Worm (Caenorhabditis elegans): ENCODE measurements around the gene srw-71.

srw-71 gene

ce11 chrV:7431016-7431415 is at the start of gene srw-71:
TSS of gene srw-71 (minus strand) at chrV:7431116.
- no peak for TF ChIP-seq ztf-23 (GFP tag; IDR thresholded peaks at IDR 0.05)
- no peak for TF ChIP-seq T22C8.4 (GFP tag; IDR thresholded peaks at IDR 0.05)
- TF ChIP-seq flt-1 (GFP tag; IDR thresholded peaks at IDR 0.05): no peak
- no peak for TF ChIP-seq tab-1 (GFP tag; IDR thresholded peaks at IDR 0.05)
- TF ChIP-seq ztf-29 (GFP tag; IDR thresholded peaks at IDR 0.05): no peak
- TF ChIP-seq med-1 (GFP tag; optimal IDR thresholded peaks at IDR 0.05; ENCODE audit: insufficient read depth): no peak
- TF ChIP-seq ref-1 (GFP tag; conservative IDR thresholded peaks at IDR 0.05): no peak
- no peak for TF ChIP-seq klf-2 (GFP tag; conservative IDR thresholded peaks at IDR 0.05)
- no peak for TF ChIP-seq cog-1 (tag; optimal IDR thresholded peaks at IDR 0.05)

- no peak for TF ChIP-seq med-1 (GFP tag; optimal IDR thresholded peaks at IDR 0.05; ENCODE audit: insufficient read depth)
Observed at ce11 chrV:7478404-7478803, 47.5 kb upstream of the srw-71 start, which contains the start of gene str-190. TSS of gene str-190 (minus strand) at chrV:7478504.

- TF ChIP-seq tab-1 (GFP tag; IDR thresholded peaks at IDR 0.05): no peak
- TF ChIP-seq ref-1 (GFP tag; conservative IDR thresholded peaks at IDR 0.05): no peak
- TF ChIP-seq cog-1 (tag; optimal IDR thresholded peaks at IDR 0.05): no peak
- TF ChIP-seq med-1 (GFP tag; optimal IDR thresholded peaks at IDR 0.05; ENCODE audit: insufficient read depth): no peak
- no peak for TF ChIP-seq ztf-23 (GFP tag; IDR thresholded peaks at IDR 0.05)
- no peak for TF ChIP-seq flt-1 (GFP tag; IDR thresholded peaks at IDR 0.05)
- TF ChIP-seq klf-2 (GFP tag; conservative IDR thresholded peaks at IDR 0.05): no peak
- TF ChIP-seq T22C8.4 (GFP tag; IDR thresholded peaks at IDR 0.05): no peak
- TF ChIP-seq ztf-29 (GFP tag; IDR thresholded peaks at IDR 0.05): no peak
Observed at ce11 chrV:7476766-7477165, 45.9 kb upstream of the srw-71 start, which contains the start of gene srh-125. TSS of gene srh-125 (minus strand) at chrV:7476866.

ce11 chrV:7472815-7473214 is 41.9 kb upstream of the srw-71 start, which contains the start of gene str-28:
TSS of gene str-28 (minus strand) at chrV:7472915.
- no peak for TF ChIP-seq T22C8.4 (GFP tag; IDR thresholded peaks at IDR 0.05)
- TF ChIP-seq flt-1 (GFP tag; IDR thresholded peaks at IDR 0.05): no peak
- no peak for TF ChIP-seq cog-1 (tag; optimal IDR thresholded peaks at IDR 0.05)
- TF ChIP-seq ref-1 (GFP tag; conservative IDR thresholded peaks at IDR 0.05): no peak
- no peak for TF ChIP-seq ztf-23 (GFP tag; IDR thresholded peaks at IDR 0.05)
- TF ChIP-seq tab-1 (GFP tag; IDR thresholded peaks at IDR 0.05): no peak
- no peak for TF ChIP-seq ztf-29 (GFP tag; IDR thresholded peaks at IDR 0.05)
- TF ChIP-seq klf-2 (GFP tag; conservative IDR thresholded peaks at IDR 0.05): no peak
- no peak for TF ChIP-seq med-1 (GFP tag; optimal IDR thresholded peaks at IDR 0.05; ENCODE audit: insufficient read depth)

- 0 out of 2 replicates have a peak, but pooled peaks have one; percentile 57 for TF ChIP-seq ztf-23 (GFP tag; IDR thresholded peaks at IDR 0.05)
- peak; percentile 27 for TF ChIP-seq cog-1 (tag; optimal IDR thresholded peaks at IDR 0.05)
- no peak for TF ChIP-seq T22C8.4 (GFP tag; IDR thresholded peaks at IDR 0.05)
Observed at ce11 chrV:7465509-7465908, 34.6 kb upstream of the srw-71 start, which contains the start of gene F25E5.1. TSS of gene F25E5.1 (plus strand) at chrV:7465884.

- TF ChIP-seq cog-1 (tag; optimal IDR thresholded peaks at IDR 0.05): no peak
- no peak for TF ChIP-seq ref-1 (GFP tag; conservative IDR thresholded peaks at IDR 0.05)
- TF ChIP-seq ztf-29 (GFP tag; IDR thresholded peaks at IDR 0.05): no peak
- no peak for TF ChIP-seq ztf-23 (GFP tag; IDR thresholded peaks at IDR 0.05)
Observed at ce11 chrV:7464696-7465095, 33.8 kb upstream of the srw-71 start, which contains the start of gene srh-89. TSS of gene srh-89 (minus strand) at chrV:7464796.

ce11 chrV:7460898-7461297 is 30.0 kb upstream of the srw-71 start, which contains the start of gene srh-92:
TSS of gene srh-92 (minus strand) at chrV:7460998.
- no peak for TF ChIP-seq ref-1 (GFP tag; conservative IDR thresholded peaks at IDR 0.05)

- TF ChIP-seq ref-1 (GFP tag; conservative IDR thresholded peaks at IDR 0.05) (no peak), ztf-29 (GFP tag; IDR thresholded peaks at IDR 0.05) (no peak), tab-1 (GFP tag; IDR thresholded peaks at IDR 0.05) (no peak), med-1 (GFP tag; optimal IDR thresholded peaks at IDR 0.05; ENCODE audit: insufficient read depth) (no peak), cog-1 (tag; optimal IDR thresholded peaks at IDR 0.05) (no peak), flt-1 (GFP tag; IDR thresholded peaks at IDR 0.05) (no peak), klf-2 (GFP tag; conservative IDR thresholded peaks at IDR 0.05) (no peak), ztf-23 (GFP tag; IDR thresholded peaks at IDR 0.05) (no peak), T22C8.4 (GFP tag; IDR thresholded peaks at IDR 0.05) (no peak)
Observed at ce11 chrV:7455008-7455407, 24.1 kb upstream of the srw-71 start, which contains the start of gene F25E5.2. TSS of gene F25E5.2 (plus strand) at chrV:7455308.

ce11 chrV:7454236-7454635 is 23.3 kb upstream of the srw-71 start, which contains the start of gene try-8:
TSS of gene try-8 (minus strand) at chrV:7454336.
- TF ChIP-seq ztf-29 (GFP tag; IDR thresholded peaks at IDR 0.05) (no peak), klf-2 (GFP tag; conservative IDR thresholded peaks at IDR 0.05) (no peak), T22C8.4 (GFP tag; IDR thresholded peaks at IDR 0.05) (no peak), flt-1 (GFP tag; IDR thresholded peaks at IDR 0.05) (no peak)

- TF ChIP-seq ztf-29 (GFP tag; IDR thresholded peaks at IDR 0.05) (no peak), ztf-23 (GFP tag; IDR thresholded peaks at IDR 0.05) (no peak), klf-2 (GFP tag; conservative IDR thresholded peaks at IDR 0.05) (no peak), tab-1 (GFP tag; IDR thresholded peaks at IDR 0.05) (no peak), med-1 (GFP tag; optimal IDR thresholded peaks at IDR 0.05; ENCODE audit: insufficient read depth) (no peak), T22C8.4 (GFP tag; IDR thresholded peaks at IDR 0.05) (no peak), ref-1 (GFP tag; conservative IDR thresholded peaks at IDR 0.05) (no peak), cog-1 (tag; optimal IDR thresholded peaks at IDR 0.05) (no peak), flt-1 (GFP tag; IDR thresholded peaks at IDR 0.05) (no peak)
Observed at ce11 chrV:7451421-7451820, 20.5 kb upstream of the srw-71 start, which contains the start of gene try-11. TSS of gene try-11 (plus strand) at chrV:7451721.

ce11 chrV:7449303-7449827 is 18.4 kb upstream of the srw-71 start, which contains the start of gene try-12:
TSS of gene try-12 (plus strand) at chrV:7449353.
- TF ChIP-seq flt-1 (GFP tag; IDR thresholded peaks at IDR 0.05) (no peak), ztf-23 (GFP tag; IDR thresholded peaks at IDR 0.05) (no peak), T22C8.4 (GFP tag; IDR thresholded peaks at IDR 0.05) (no peak), med-1 (GFP tag; optimal IDR thresholded peaks at IDR 0.05; ENCODE audit: insufficient read depth) (no peak), tab-1 (GFP tag; IDR thresholded peaks at IDR 0.05) (no peak), ref-1 (GFP tag; conservative IDR thresholded peaks at IDR 0.05) (no peak), klf-2 (GFP tag; conservative IDR thresholded peaks at IDR 0.05) (no peak), ztf-29 (GFP tag; IDR thresholded peaks at IDR 0.05) (no peak)

All from whole organism, midembryonic.